Worm (Caenorhabditis elegans): ENCODE data around the gene ergi-2.

- TF ChIP-seq hmbx-1 (tag; optimal IDR thresholded peaks at IDR 0.05) (no peak), ama-1 (optimal IDR thresholded peaks at IDR 0.05) (no peak), tbx-37 (GFP tag; conservative IDR thresholded peaks at IDR 0.05) (no peak), tra-4 (tag; optimal IDR thresholded peaks at IDR 0.05) (no peak), hnd-1 (tag; optimal IDR thresholded peaks at IDR 0.05) (no peak), scrt-1 (GFP tag; IDR thresholded peaks at IDR 0.05) (no peak), aly-1 (tag; optimal IDR thresholded peaks at IDR 0.05) (no peak), tbx-11 (GFP tag; IDR thresholded peaks at IDR 0.05) (no peak), pes-1 (GFP tag; IDR thresholded peaks at IDR 0.05) (no peak), B0310.2 (tag; optimal IDR thresholded peaks at IDR 0.05) (no peak), flt-1 (GFP tag; IDR thresholded peaks at IDR 0.05) (no peak), ets-7 (tag; optimal IDR thresholded peaks at IDR 0.05) (no peak)
Measured at ce11 chrX:15053223-15053933, 46.3 kb upstream of the ergi-2 start, which contains the start of gene H03G16.1.

Measured in whole organism, early embryonic.